Fruit fly (Drosophila melanogaster) whole organism, embryonic: ENCODE data around the gene CG15047.

Source experiments
- Bdp1 ChIP-seq: fragments of 200-800 bp; sonication (Bioruptor generic); optimal IDR thresholded peaks from 3 replicates; lab custom pipeline; 2016; ENCODE audit warnings: missing biosample characterization, missing genetic modification characterization
- Bteb2 ChIP-seq: fragments of 200-800 bp; sonication (Bioruptor generic); optimal IDR thresholded peaks from 2 replicates; lab custom pipeline; 2016; ENCODE audit warnings: missing biosample characterization, missing genetic modification characterization
- CG12391 ChIP-seq: fragments of 200-800 bp; sonication (Bioruptor generic); optimal IDR thresholded peaks from 3 replicates; lab custom pipeline; 2018; ENCODE audit warnings: missing biosample characterization, mild to moderate bottlenecking, missing genetic modification characterization, moderate library complexity
- CG13123 ChIP-seq: fragments of 200-800 bp; sonication (Bioruptor generic); optimal IDR thresholded peaks from 2 replicates; lab custom pipeline; 2016; ENCODE audit warnings: missing biosample characterization, missing genetic modification characterization
- CG1529 ChIP-seq: fragments of 200-800 bp; sonication (Bioruptor generic); optimal IDR thresholded peaks from 3 replicates; lab custom pipeline; 2018; ENCODE audit warnings: missing biosample characterization, missing genetic modification characterization
- CG15514 ChIP-seq: fragments of 200-800 bp; sonication (Bioruptor generic); optimal IDR thresholded peaks from 3 replicates; lab custom pipeline; 2017; ENCODE audit warnings: missing biosample characterization, missing genetic modification characterization, mild to moderate bottlenecking, moderate library complexity, missing genetic modification reagents
- CG16815 ChIP-seq: fragments of 200-800 bp; sonication (Bioruptor generic); optimal IDR thresholded peaks from 3 replicates; lab custom pipeline; 2017; ENCODE audit warnings: missing biosample characterization, mild to moderate bottlenecking, missing genetic modification characterization
- CG17328 ChIP-seq: fragments of 200-800 bp; sonication (Bioruptor generic); IDR thresholded peaks from 2 replicates; pipeline ENCODE4 v1.3.6; 2022; ENCODE audit warnings: missing biosample characterization, missing genetic modification characterization
- CG17361 ChIP-seq: fragments of 200-800 bp; sonication (Bioruptor generic); IDR thresholded peaks from 3 replicates; pipeline ENCODE4 v1.3.6; 2022; ENCODE audit warnings: missing biosample characterization, missing genetic modification characterization
- CG30431 ChIP-seq: fragments of 200-800 bp; sonication (Bioruptor generic); optimal IDR thresholded peaks from 2 replicates; lab custom pipeline; 2017; ENCODE audit warnings: missing biosample characterization, missing genetic modification characterization
- CG3065 ChIP-seq: fragments of 200-800 bp; sonication (Bioruptor generic); optimal IDR thresholded peaks from 2 replicates; lab custom pipeline; 2016; ENCODE audit warnings: missing biosample characterization, missing genetic modification characterization
- CG31388 ChIP-seq: fragments of 200-800 bp; sonication (Bioruptor generic); optimal IDR thresholded peaks from 2 replicates; lab custom pipeline; 2016; ENCODE audit warnings: missing biosample characterization, missing genetic modification characterization
- CG31441 ChIP-seq: fragments of 200-800 bp; sonication (Bioruptor generic); IDR thresholded peaks from 2 replicates; pipeline ENCODE4 v1.3.6; 2022; ENCODE audit warnings: missing biosample characterization, missing genetic modification characterization
- CG3281 ChIP-seq: fragments of 200-800 bp; sonication (Bioruptor generic); optimal IDR thresholded peaks from 3 replicates; lab custom pipeline; 2017; ENCODE audit warnings: missing biosample characterization, mild to moderate bottlenecking, missing genetic modification characterization
- CG4282 ChIP-seq: fragments of 200-800 bp; sonication (Bioruptor generic); optimal IDR thresholded peaks from 2 replicates; lab custom pipeline; 2016; ENCODE audit warnings: missing biosample characterization, missing genetic modification characterization
- CG4328 ChIP-seq: fragments of 200-800 bp; sonication (Bioruptor generic); optimal IDR thresholded peaks from 3 replicates; lab custom pipeline; 2017; ENCODE audit warnings: missing biosample characterization, missing genetic modification reagents, missing genetic modification characterization
- CG6654 ChIP-seq: fragments of 200-800 bp; sonication (Bioruptor generic); optimal IDR thresholded peaks from 2 replicates; lab custom pipeline; 2017; ENCODE audit warnings: missing biosample characterization, mild to moderate bottlenecking, missing genetic modification characterization
- CG6689 ChIP-seq: fragments of 200-800 bp; sonication (Bioruptor generic); IDR thresholded peaks from 2 replicates; pipeline ENCODE4 v1.3.6; 2022; ENCODE audit warnings: missing biosample characterization, missing genetic modification characterization
- CG6813 ChIP-seq: fragments of 200-800 bp; sonication (Bioruptor generic); optimal IDR thresholded peaks from 2 replicates; lab custom pipeline; 2017; ENCODE audit warnings: missing biosample characterization, missing genetic modification characterization, mild to moderate bottlenecking, moderate library complexity, missing genetic modification reagents
- CG7556 ChIP-seq: fragments of 200-800 bp; sonication (Bioruptor generic); optimal IDR thresholded peaks from 2 replicates; lab custom pipeline; 2017; ENCODE audit warnings: missing biosample characterization, mild to moderate bottlenecking, missing genetic modification characterization
- Chrac-16 ChIP-seq: fragments of 200-800 bp; sonication (Bioruptor generic); optimal IDR thresholded peaks from 3 replicates; lab custom pipeline; 2016; ENCODE audit warnings: missing biosample characterization, missing genetic modification characterization
- Deaf1 ChIP-seq: fragments of 200-800 bp; optimal IDR thresholded peaks from 3 replicates; lab custom pipeline; 2019; ENCODE audit warnings: missing biosample characterization, mild to moderate bottlenecking, missing genetic modification characterization, moderate library complexity
- ERR ChIP-seq: fragments of 200-800 bp; sonication (Bioruptor generic); optimal IDR thresholded peaks from 2 replicates; lab custom pipeline; 2016; ENCODE audit warnings: missing biosample characterization, missing genetic modification characterization
- HHEX ChIP-seq: fragments of 200-800 bp; sonication (Bioruptor generic); optimal IDR thresholded peaks from 3 replicates; lab custom pipeline; 2017; ENCODE audit warnings: missing biosample characterization, mild to moderate bottlenecking, missing genetic modification characterization, missing genetic modification reagents
- HLH3B ChIP-seq: fragments of 200-800 bp; sonication (Bioruptor generic); IDR thresholded peaks from 2 replicates; pipeline ENCODE4 v1.3.6; 2022; ENCODE audit warnings: missing biosample characterization, missing genetic modification characterization
- Hr51 ChIP-seq, 2 experiments: fragments of 200-800 bp; sonication (Bioruptor generic); optimal IDR thresholded peaks; 2 replicates in 1 of 2; 3 replicates in 1 of 2; lab custom pipeline; 2016 to 2018; ENCODE audit warnings: missing biosample characterization in 2 of 2, missing genetic modification characterization in 2 of 2, mild to moderate bottlenecking in 1 of 2, moderate library complexity in 1 of 2
- Lim3 ChIP-seq: fragments of 200-800 bp; sonication (Bioruptor generic); IDR thresholded peaks from 2 replicates; pipeline ENCODE4 v1.3.6; 2022; ENCODE audit warnings: missing biosample characterization, missing genetic modification characterization
- NC2α ChIP-seq: fragments of 200-800 bp; sonication (Bioruptor generic); optimal IDR thresholded peaks from 2 replicates; lab custom pipeline; 2016; ENCODE audit warnings: missing biosample characterization, missing genetic modification characterization
- Pdp1 ChIP-seq, 2 experiments: fragments of 200-800 bp; sonication (Bioruptor generic); optimal IDR thresholded peaks; 3 replicates each; lab custom pipeline; 2016; ENCODE audit warnings: missing biosample characterization in 2 of 2, missing genetic modification characterization in 2 of 2, mild to moderate bottlenecking in 1 of 2, moderate library complexity in 1 of 2
- abd-A ChIP-seq: fragments of 200-800 bp; sonication (Bioruptor generic); optimal IDR thresholded peaks from 3 replicates; lab custom pipeline; 2019; ENCODE audit warnings: missing biosample characterization, mild to moderate bottlenecking, missing genetic modification characterization, moderate library complexity
- ase ChIP-seq: fragments of 200-800 bp; sonication (Bioruptor generic); IDR thresholded peaks from 3 replicates; pipeline ENCODE4 v1.3.6; 2022; ENCODE audit warnings: missing biosample characterization, missing genetic modification characterization
- bab2 ChIP-seq: fragments of 200-800 bp; sonication (Bioruptor generic); optimal IDR thresholded peaks from 2 replicates; lab custom pipeline; 2016; ENCODE audit warnings: missing biosample characterization, missing genetic modification characterization
- ci ChIP-seq: fragments of 200-800 bp; sonication (Bioruptor generic); IDR thresholded peaks from 3 replicates; pipeline ENCODE4 v1.3.6; 2022; ENCODE audit warnings: missing biosample characterization, missing genetic modification characterization
- crp ChIP-seq, 2 experiments: fragments of 200-800 bp; sonication (Bioruptor generic); optimal IDR thresholded peaks; 2 replicates in 1 of 2; 3 replicates in 1 of 2; lab custom pipeline; 2017; ENCODE audit warnings: missing biosample characterization in 2 of 2, missing genetic modification characterization in 2 of 2, mild to moderate bottlenecking in 1 of 2, moderate library complexity in 1 of 2
- cwo ChIP-seq: fragments of 200-800 bp; sonication (Bioruptor generic); optimal IDR thresholded peaks from 3 replicates; lab custom pipeline; 2017; ENCODE audit warnings: missing biosample characterization, missing genetic modification characterization, mild to moderate bottlenecking, moderate library complexity, missing genetic modification reagents
- dan ChIP-seq: fragments of 200-800 bp; sonication (Bioruptor generic); IDR thresholded peaks from 2 replicates; pipeline ENCODE4 v1.3.6; 2022; ENCODE audit warnings: missing biosample characterization, missing genetic modification characterization
- fd64A ChIP-seq: fragments of 200-800 bp; sonication (Bioruptor generic); optimal IDR thresholded peaks from 3 replicates; lab custom pipeline; 2018; ENCODE audit warnings: missing biosample characterization, mild to moderate bottlenecking, missing genetic modification characterization
- fru ChIP-seq: fragments of >200 bp; optimal IDR thresholded peaks from 2 replicates; lab custom pipeline; 2017
- gfzf ChIP-seq: fragments of 200-800 bp; sonication (Bioruptor generic); optimal IDR thresholded peaks from 2 replicates; lab custom pipeline; 2016; ENCODE audit warnings: missing biosample characterization, mild to moderate bottlenecking, missing genetic modification characterization, moderate library complexity
- ham ChIP-seq: fragments of 200-800 bp; sonication (Bioruptor generic); IDR thresholded peaks from 2 replicates; pipeline ENCODE4 v1.3.6; 2022; ENCODE audit warnings: missing biosample characterization, missing genetic modification characterization
- kah ChIP-seq: fragments of 200-800 bp; sonication (Bioruptor generic); optimal IDR thresholded peaks from 2 replicates; lab custom pipeline; 2018; ENCODE audit warnings: missing biosample characterization, mild to moderate bottlenecking, missing genetic modification characterization
- lmd ChIP-seq: fragments of 200-800 bp; sonication (Bioruptor generic); IDR thresholded peaks from 2 replicates; pipeline ENCODE4 v1.3.6; 2022; ENCODE audit warnings: missing biosample characterization, missing genetic modification characterization
- org-1 ChIP-seq: fragments of 200-800 bp; sonication (Bioruptor generic); optimal IDR thresholded peaks from 2 replicates; lab custom pipeline; 2017; ENCODE audit warnings: missing biosample characterization, missing genetic modification characterization
- prd ChIP-seq, 3 experiments: fragments of >200 bp in 2 of 3; fragments of 200-800 bp in 1 of 3; sonication (Bioruptor generic) in 1 of 3; optimal IDR thresholded peaks in 2 of 3; IDR thresholded peaks in 1 of 3; 2 replicates in 2 of 3; 3 replicates in 1 of 3; pipeline versions ENCODE4 v1.3.6 to Lab custom; 2017 to 2022; ENCODE audit warnings: missing biosample characterization in 1 of 3, missing genetic modification characterization in 1 of 3
- sim ChIP-seq: fragments of 200-800 bp; sonication (Bioruptor generic); IDR thresholded peaks from 2 replicates; pipeline ENCODE4 v1.3.6; 2022; ENCODE audit warnings: missing biosample characterization, missing genetic modification characterization
- slbo ChIP-seq: fragments of 200-800 bp; sonication (Bioruptor generic); IDR thresholded peaks from 2 replicates; pipeline ENCODE4 v1.3.6; 2022; ENCODE audit warnings: missing biosample characterization, missing genetic modification characterization
- sr ChIP-seq: fragments of 200-800 bp; sonication (Bioruptor generic); IDR thresholded peaks from 3 replicates; pipeline ENCODE4 v1.3.6; 2022; ENCODE audit warnings: missing biosample characterization, missing genetic modification characterization
- yki ChIP-seq: fragments of >200 bp; optimal IDR thresholded peaks from 3 replicates; lab custom pipeline; 2018
- zen2 ChIP-seq: fragments of 200-800 bp; sonication (Bioruptor generic); IDR thresholded peaks from 3 replicates; pipeline ENCODE4 v1.3.6; 2022; ENCODE audit warnings: missing biosample characterization, missing genetic modification characterization; ENCODE audit not compliant: partially characterized antibody

The CG15047 gene

dm6 chrX:18506639-18507528 is 21.6 kb upstream of the CG15047 start (continued):
- TF ChIP-seq CG31388 (no peak), cwo (peak; percentile 63), ERR (GFP tag; lab: Kevin White, UChicago) (peak; percentile 41), CG4328 (GFP tag; lab: Kevin White, UChicago) (no peak), fd64A (GFP tag; lab: Kevin White, UChicago) (no peak), CG30431 (peak; percentile 60), bab2 (GFP tag; lab: Kevin White, UChicago) (peak; percentile 78), Hr51 (GFP tag; optimal IDR thresholded peaks at IDR 0.05; lab: Kevin White, UChicago) (peak; percentile 27 to 78), CG4282 (peak; percentile 16), dan (GFP tag; lab: Robert Waterston, UW) (no peak), ham (GFP tag; lab: Robert Waterston, UW) (no peak), CG7556 (GFP tag; lab: Kevin White, UChicago) (peak; percentile 77), Pdp1 (GFP tag; optimal IDR thresholded peaks at IDR 0.05; lab: Kevin White, UChicago) (peak; percentile 75 to 82), Bteb2 (GFP tag; lab: Kevin White, UChicago) (peak; percentile 68), fru (no peak), CG13123 (GFP tag; lab: Kevin White, UChicago) (peak; percentile 60), Deaf1 (tag; lab: Kevin White, UChicago) (peak; percentile 36), Lim3 (GFP tag; lab: Robert Waterston, UW) (no peak), org-1 (GFP tag; lab: Kevin White, UChicago) (peak; percentile 71), HHEX (GFP tag; lab: Kevin White, UChicago) (peak; percentile 80), HLH3B (GFP tag; lab: Robert Waterston, UW) (peak; percentile 91), CG6813 (GFP tag; lab: Kevin White, UChicago) (peak; percentile 83), CG12391 (tag; lab: Kevin White, UChicago) (peak; percentile 78), CG16815 (GFP tag; lab: Kevin White, UChicago) (peak; percentile 46), zen2 (GFP tag; lab: Robert Waterston, UW) (no peak), ase (GFP tag; lab: Robert Waterston, UW) (peak; percentile 80), sr (GFP tag; lab: Robert Waterston, UW) (peak; percentile 72), CG17361 (GFP tag; lab: Robert Waterston, UW) (peak; percentile 81), prd (optimal IDR thresholded peaks at IDR 0.05; lab: Kevin White, UChicago) (no peak), prd (GFP tag; IDR thresholded peaks at IDR 0.05; lab: Robert Waterston, UW) (peak; percentile 81), slbo (GFP tag; lab: Robert Waterston, UW) (peak; percentile 75), CG6689 (GFP tag; lab: Robert Waterston, UW) (peak; percentile 85), Bdp1 (GFP tag; lab: Kevin White, UChicago) (peak; percentile 26), Chrac-16 (GFP tag; lab: Kevin White, UChicago) (peak; percentile 69), CG3065 (peak; percentile 2), yki (lab: Kevin White, UChicago) (no peak), CG17328 (GFP tag; lab: Robert Waterston, UW) (peak; percentile 90), kah (GFP tag; lab: Kevin White, UChicago) (peak; percentile 1), ci (peak; percentile 96), CG3281 (peak; percentile 75), abd-A (peak; percentile 57), CG6654 (GFP tag; lab: Kevin White, UChicago) (peak; percentile 53), crp (GFP tag; optimal IDR thresholded peaks at IDR 0.05; lab: Kevin White, UChicago) (peak in 1 of 2 experiments; percentile 21), lmd (GFP tag; lab: Robert Waterston, UW) (peak; percentile 71), sim (GFP tag; lab: Robert Waterston, UW) (peak; percentile 55), gfzf (GFP tag; lab: Kevin White, UChicago) (no peak), NC2α (peak; percentile 34), CG15514 (GFP tag; lab: Kevin White, UChicago) (peak; percentile 74), CG31441 (peak; percentile 75), CG1529 (GFP tag; lab: Kevin White, UChicago) (peak; percentile 31)
